Fruit fly (Drosophila melanogaster): ENCODE measurements around the gene CG32221.
A peak's percentile ranks its signal among the peaks of the same experiment; 100 is the strongest.

Gene CG32221

dm6 chr3L:19844507-19844906, 10.0 kb downstream of the CG32221 start:
- TF ChIP-seq Hr96 (GFP tag; optimal IDR thresholded peaks at IDR 0.05) (no peak), CG7045 (GFP tag; optimal IDR thresholded peaks at IDR 0.05) (no peak), CG33017 (tag; optimal IDR thresholded peaks at IDR 0.05) (no peak), tj (GFP tag; optimal IDR thresholded peaks at IDR 0.05) (no peak), CG5204 (GFP tag; optimal IDR thresholded peaks at IDR 0.05) (no peak), CG12768 (GFP tag; optimal IDR thresholded peaks at IDR 0.05) (no peak), pad (GFP tag; optimal IDR thresholded peaks at IDR 0.05) (no peak)

- no peak for TF ChIP-seq kay (GFP tag; ENCODE audit: borderline replicate concordance)
- TF ChIP-seq Crg-1 (GFP tag; optimal IDR thresholded peaks at IDR 0.05), result no peak
- peak; percentile 26 for TF ChIP-seq CG11617 (GFP tag; optimal IDR thresholded peaks at IDR 0.05)
- peak; percentile 19 for TF ChIP-seq CG33017 (tag; optimal IDR thresholded peaks at IDR 0.05)
- TF ChIP-seq toe (GFP tag; optimal IDR thresholded peaks at IDR 0.05), result no peak
- no peak for TF ChIP-seq cnc (optimal IDR thresholded peaks at IDR 0.05)
- no peak for TF ChIP-seq CG1620 (GFP tag; optimal IDR thresholded peaks at IDR 0.05)
- no peak for TF ChIP-seq Hr96 (GFP tag; optimal IDR thresholded peaks at IDR 0.05)
- TF ChIP-seq CG12768 (GFP tag; optimal IDR thresholded peaks at IDR 0.05), result no peak
- peak; percentile 37 for TF ChIP-seq CG14711 (tag; optimal IDR thresholded peaks at IDR 0.05)
- TF ChIP-seq ovo (GFP tag; optimal IDR thresholded peaks at IDR 0.05), result no peak
- TF ChIP-seq CG5204 (GFP tag; optimal IDR thresholded peaks at IDR 0.05), result no peak
- no peak for TF ChIP-seq cic (GFP tag; optimal IDR thresholded peaks at IDR 0.05)
- TF ChIP-seq pad (GFP tag; optimal IDR thresholded peaks at IDR 0.05), result no peak
- no peak for TF ChIP-seq tj (GFP tag; optimal IDR thresholded peaks at IDR 0.05)
- TF ChIP-seq bab1 (GFP tag; optimal IDR thresholded peaks at IDR 0.05), result peak; percentile 66
- TF ChIP-seq Mnt (GFP tag; optimal IDR thresholded peaks at IDR 0.05), result peak; percentile 53
- TF ChIP-seq CG7045 (GFP tag; optimal IDR thresholded peaks at IDR 0.05), result no peak
- TF ChIP-seq CG7101 (tag; optimal IDR thresholded peaks at IDR 0.05), result peak; percentile 32
- TF ChIP-seq Clk (GFP tag; optimal IDR thresholded peaks at IDR 0.05), result no peak
Observed at dm6 chr3L:19845047-19845906, 10.8 kb downstream of the CG32221 start, which contains the start of gene Papss. TSS of gene Papss (plus strand) at chr3L:19845293.

DNA sequence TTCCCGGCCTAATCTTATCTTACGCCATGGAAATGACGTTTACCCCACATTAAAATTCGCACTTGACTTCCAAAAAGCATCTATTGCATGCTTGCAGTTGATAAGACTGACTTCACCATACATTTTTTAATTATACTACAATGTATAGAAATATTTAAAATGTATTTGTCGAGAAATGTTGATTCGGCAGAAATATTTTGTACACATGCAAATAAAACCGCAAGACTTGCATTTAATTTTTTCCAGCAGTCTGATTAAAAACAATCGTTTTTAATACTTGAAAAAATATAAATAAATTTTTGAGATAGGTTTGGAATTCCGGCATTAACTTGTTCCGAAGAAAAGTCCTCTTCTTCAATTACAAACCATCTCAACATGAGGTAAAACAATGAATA, 11.4 kb downstream of the CG32221 start:
- TF ChIP-seq cic (GFP tag; optimal IDR thresholded peaks at IDR 0.05) (no peak), tj (GFP tag; optimal IDR thresholded peaks at IDR 0.05) (peak; percentile 94)

- TF ChIP-seq cnc (optimal IDR thresholded peaks at IDR 0.05) (no peak), CG11617 (GFP tag; optimal IDR thresholded peaks at IDR 0.05) (no peak), ovo (GFP tag; optimal IDR thresholded peaks at IDR 0.05) (no peak)
Observed at dm6 chr3L:19846960-19847359, 12.5 kb downstream of the CG32221 start.

dm6 chr3L:19848080-19848479, 13.6 kb downstream of the CG32221 start:
- TF ChIP-seq bab1 (GFP tag; optimal IDR thresholded peaks at IDR 0.05), result no peak
- peak; percentile 76 for TF ChIP-seq kay (GFP tag; ENCODE audit: borderline replicate concordance)

- TF ChIP-seq CG1620 (GFP tag; optimal IDR thresholded peaks at IDR 0.05) (no peak), CG7045 (GFP tag; optimal IDR thresholded peaks at IDR 0.05) (no peak), CG5204 (GFP tag; optimal IDR thresholded peaks at IDR 0.05) (no peak), CG12768 (GFP tag; optimal IDR thresholded peaks at IDR 0.05) (no peak), toe (GFP tag; optimal IDR thresholded peaks at IDR 0.05) (no peak), Mnt (GFP tag; optimal IDR thresholded peaks at IDR 0.05) (no peak), Hr96 (GFP tag; optimal IDR thresholded peaks at IDR 0.05) (no peak), cnc (optimal IDR thresholded peaks at IDR 0.05) (no peak), kay (GFP tag; ENCODE audit: borderline replicate concordance) (no peak), Crg-1 (GFP tag; optimal IDR thresholded peaks at IDR 0.05) (no peak), CG7101 (tag; optimal IDR thresholded peaks at IDR 0.05) (no peak), tj (GFP tag; optimal IDR thresholded peaks at IDR 0.05) (no peak), Clk (GFP tag; optimal IDR thresholded peaks at IDR 0.05) (no peak), CG33017 (tag; optimal IDR thresholded peaks at IDR 0.05) (no peak), CG11617 (GFP tag; optimal IDR thresholded peaks at IDR 0.05) (no peak), bab1 (GFP tag; optimal IDR thresholded peaks at IDR 0.05) (no peak), CG14711 (tag; optimal IDR thresholded peaks at IDR 0.05) (no peak), ovo (GFP tag; optimal IDR thresholded peaks at IDR 0.05) (no peak)
Observed at dm6 chr3L:19857923-19858490, 23.5 kb downstream of the CG32221 start.

DNA sequence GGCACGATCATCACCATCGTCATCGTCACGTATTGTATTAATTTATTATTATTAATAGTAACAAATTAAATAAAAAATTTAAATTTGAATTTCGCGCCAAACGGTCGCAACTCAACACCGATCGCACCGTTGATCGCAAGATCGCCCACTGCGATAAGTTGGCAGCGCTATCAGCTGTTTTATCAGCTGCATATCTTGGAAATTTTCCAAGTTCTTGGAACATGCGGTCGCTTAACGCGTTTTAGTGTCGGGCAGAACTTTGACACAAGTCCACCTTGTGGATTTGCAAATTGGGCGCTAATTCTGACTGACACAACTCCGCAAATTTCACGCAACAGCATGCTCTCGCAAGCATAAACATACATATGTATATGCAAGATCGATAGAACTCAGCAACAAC, 26.7 kb downstream of the CG32221 start:
- TF ChIP-seq CG7045 (GFP tag; optimal IDR thresholded peaks at IDR 0.05) (no peak), pad (GFP tag; optimal IDR thresholded peaks at IDR 0.05) (peak; percentile 44), Clk (GFP tag; optimal IDR thresholded peaks at IDR 0.05) (no peak), Hr96 (GFP tag; optimal IDR thresholded peaks at IDR 0.05) (peak; percentile 31), CG1620 (GFP tag; optimal IDR thresholded peaks at IDR 0.05) (peak; percentile 4), bab1 (GFP tag; optimal IDR thresholded peaks at IDR 0.05) (peak; percentile 83), Mnt (GFP tag; optimal IDR thresholded peaks at IDR 0.05) (peak; percentile 86), tj (GFP tag; optimal IDR thresholded peaks at IDR 0.05) (peak; percentile 73), CG12768 (GFP tag; optimal IDR thresholded peaks at IDR 0.05) (peak; percentile 73), CG14711 (tag; optimal IDR thresholded peaks at IDR 0.05) (no peak), cic (GFP tag; optimal IDR thresholded peaks at IDR 0.05) (peak; percentile 25), CG5204 (GFP tag; optimal IDR thresholded peaks at IDR 0.05) (no peak), toe (GFP tag; optimal IDR thresholded peaks at IDR 0.05) (no peak), kay (GFP tag; ENCODE audit: borderline replicate concordance) (no peak), CG11617 (GFP tag; optimal IDR thresholded peaks at IDR 0.05) (peak; percentile 58), Crg-1 (GFP tag; optimal IDR thresholded peaks at IDR 0.05) (peak; percentile 37), ovo (GFP tag; optimal IDR thresholded peaks at IDR 0.05) (peak; percentile 65), CG33017 (tag; optimal IDR thresholded peaks at IDR 0.05) (peak; percentile 16), cnc (optimal IDR thresholded peaks at IDR 0.05) (no peak), CG7101 (tag; optimal IDR thresholded peaks at IDR 0.05) (peak; percentile 40)
